Worm (Caenorhabditis elegans): ENCODE measurements around the gene Y53F4B.26.
A peak's percentile ranks its signal among the peaks of the same experiment; 100 is the strongest.
"Not testable (repeated sequence)": the region's sequence is repeated elsewhere in the genome, so short reads cannot be mapped to it uniquely, and the experiment has no call there.

The Y53F4B.26 gene

DNA sequence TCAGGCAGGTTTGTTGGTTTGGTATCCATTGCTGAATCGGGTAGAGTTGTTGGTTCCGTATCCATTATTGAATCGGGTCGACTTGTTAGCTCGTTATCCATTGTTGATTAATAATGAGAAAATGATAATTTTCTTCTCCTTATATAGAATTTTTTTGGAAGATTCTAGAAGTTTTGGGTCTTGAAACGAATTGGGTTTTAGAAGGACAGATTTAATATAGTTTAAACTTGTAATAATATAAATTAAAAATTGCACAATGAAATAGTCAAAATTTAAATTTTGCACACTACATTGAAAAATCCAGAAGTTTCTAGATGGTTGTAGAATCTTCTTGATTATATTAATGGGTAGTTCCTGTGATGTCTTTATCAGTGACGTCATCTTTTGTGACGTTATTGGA lies at the start of gene Y53F4B.26:
Gene Y53F4B.26 (minus strand): TSS at position 101 of the 400 bp plus-strand sequence.
- not testable (repeated sequence) for TF ChIP-seq ceh-82, ceh-16, R02D3.7 (tag; optimal IDR thresholded peaks at IDR 0.05)

DNA sequence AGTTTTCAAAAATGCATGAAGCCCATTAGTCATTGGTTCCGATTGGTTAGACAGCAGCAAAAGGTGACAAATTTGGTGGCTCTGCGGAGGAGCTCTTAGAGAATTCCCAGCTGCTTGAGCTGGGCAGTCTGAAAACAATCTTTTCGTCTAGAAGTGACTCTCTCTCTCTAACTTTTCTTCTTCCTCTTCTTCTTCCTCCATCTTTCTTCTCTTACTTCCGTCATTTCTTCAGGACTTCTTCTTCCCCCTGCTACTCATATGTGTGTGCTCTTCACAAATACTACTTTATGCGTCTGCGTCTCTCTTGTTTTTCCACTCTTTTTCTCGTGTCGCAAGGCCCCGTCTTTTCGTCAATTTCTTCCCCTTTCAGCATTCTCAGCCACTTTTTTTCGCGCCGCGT lies 49.2 kb upstream of the Y53F4B.26 start:
- TF ChIP-seq mdl-1 (tag; optimal IDR thresholded peaks at IDR 0.05) (no peak), aly-2 (tag; optimal IDR thresholded peaks at IDR 0.05) (no peak), ceh-16 (tag; optimal IDR thresholded peaks at IDR 0.05) (no peak), blmp-1 (tag; optimal IDR thresholded peaks at IDR 0.05; ENCODE audit: insufficient read depth) (no peak), gmeb-1 (tag; optimal IDR thresholded peaks at IDR 0.05) (no peak), skn-1 (tag; optimal IDR thresholded peaks at IDR 0.05) (no peak), ztf-4 (tag; optimal IDR thresholded peaks at IDR 0.05) (no peak), dmd-4 (tag; optimal IDR thresholded peaks at IDR 0.05) (no peak), elt-1 (tag; optimal IDR thresholded peaks at IDR 0.05) (no peak), lin-13 (GFP tag; optimal IDR thresholded peaks at IDR 0.05) (no peak), nhr-129 (tag; optimal IDR thresholded peaks at IDR 0.05) (peak; percentile 45), nhr-6 (tag; optimal IDR thresholded peaks at IDR 0.05) (no peak), lsy-2 (tag; optimal IDR thresholded peaks at IDR 0.05) (peak in 1 of 2 experiments; percentile 25), mab-5 (tag; optimal IDR thresholded peaks at IDR 0.05) (no peak), unc-55 (GFP tag; optimal IDR thresholded peaks at IDR 0.05) (peak; percentile 70), nhr-25 (tag; optimal IDR thresholded peaks at IDR 0.05) (no peak), Y55F3AM.14 (GFP tag; optimal IDR thresholded peaks at IDR 0.05) (no peak), lin-39 (tag; optimal IDR thresholded peaks at IDR 0.05) (no peak), C34F6.9 (tag; optimal IDR thresholded peaks at IDR 0.05) (peak; percentile 76), fos-1 (tag; optimal IDR thresholded peaks at IDR 0.05) (no peak), R02D3.7 (tag; optimal IDR thresholded peaks at IDR 0.05) (no peak), ZK546.5 (tag; optimal IDR thresholded peaks at IDR 0.05) (no peak), nhr-11 (tag; optimal IDR thresholded peaks at IDR 0.05) (no peak), snpc-4 (tag; optimal IDR thresholded peaks at IDR 0.05) (no peak), sma-9 (GFP tag; optimal IDR thresholded peaks at IDR 0.05) (peak; percentile 45), sma-9 (tag; optimal IDR thresholded peaks at IDR 0.05) (no peak), nhr-23 (tag; optimal IDR thresholded peaks at IDR 0.05) (no peak), nhr-10 (tag; optimal IDR thresholded peaks at IDR 0.05) (no peak), unc-39 (tag; optimal IDR thresholded peaks at IDR 0.05) (no peak)

- TF ChIP-seq R02D3.7 (tag; optimal IDR thresholded peaks at IDR 0.05), result no peak
- TF ChIP-seq sem-4 (tag; optimal IDR thresholded peaks at IDR 0.05), result no peak
- no peak for TF ChIP-seq ZK546.5 (tag; optimal IDR thresholded peaks at IDR 0.05)
- no peak for TF ChIP-seq mbf-1 (tag; optimal IDR thresholded peaks at IDR 0.05)
- TF ChIP-seq alr-1 (tag; optimal IDR thresholded peaks at IDR 0.05), result no peak
- no peak for TF ChIP-seq nhr-11 (tag; optimal IDR thresholded peaks at IDR 0.05)
Measured at ce11 chrII:15185289-15185688, 44.5 kb upstream of the Y53F4B.26 start, which contains the start of gene gst-35. gst-35 (minus strand) TSS chrII:15185389.

- no peak for TF ChIP-seq elt-1 (tag; optimal IDR thresholded peaks at IDR 0.05)
- TF ChIP-seq lin-39 (tag; optimal IDR thresholded peaks at IDR 0.05), result no peak
- no peak for TF ChIP-seq sma-3 (GFP tag; optimal IDR thresholded peaks at IDR 0.05)
- no peak for TF ChIP-seq nhr-6 (tag; optimal IDR thresholded peaks at IDR 0.05)
- no peak for TF ChIP-seq nhr-12 (tag; optimal IDR thresholded peaks at IDR 0.05)
- no peak for TF ChIP-seq sma-9 (GFP tag; optimal IDR thresholded peaks at IDR 0.05)
- no peak for TF ChIP-seq sma-9 (tag; optimal IDR thresholded peaks at IDR 0.05)
Measured at ce11 chrII:15183139-15183538, 42.4 kb upstream of the Y53F4B.26 start, which contains the start of gene gst-34. gst-34 (minus strand) TSS chrII:15183239.

- no peak for TF ChIP-seq nhr-11 (tag; optimal IDR thresholded peaks at IDR 0.05)
- no peak for TF ChIP-seq ceh-16 (tag; optimal IDR thresholded peaks at IDR 0.05)
- no peak for TF ChIP-seq zag-1 (tag; optimal IDR thresholded peaks at IDR 0.05)
- TF ChIP-seq egl-27 (tag; optimal IDR thresholded peaks at IDR 0.05), result no peak
Measured at ce11 chrII:15178494-15178893, 37.7 kb upstream of the Y53F4B.26 start, which contains the start of gene gst-32. gst-32 (minus strand) TSS chrII:15178594.

All from whole organism, L2 larva.